Worm (Caenorhabditis elegans) whole organism, L4 larva: Measurements from ENCODE around the gene ugtp-1.
A peak's percentile ranks its signal among the peaks of the same experiment; 100 is the strongest.

ENCODE experiments used
- F37D6.2 ChIP-seq: sonication (generic microtip); optimal IDR thresholded peaks from 2 replicates; lab custom pipeline; 2016; ENCODE audit warnings: mild to moderate bottlenecking, missing genetic modification characterization, missing compliant biosample characterization
- R02D3.7 ChIP-seq: fragments of 150-350 bp; sonication (generic microtip); optimal IDR thresholded peaks from 3 replicates; lab custom pipeline; 2014; ENCODE audit warnings: missing biosample characterization, missing genetic modification characterization
- T20F7.1 ChIP-seq: fragments of 200-800 bp; sonication (Bioruptor generic); optimal IDR thresholded peaks from 2 replicates; lab custom pipeline; 2018; ENCODE audit warnings: mild to moderate bottlenecking, missing genetic modification characterization, missing compliant biosample characterization
- Y105C5A.15 ChIP-seq: fragments of 200-800 bp; sonication (Bioruptor generic); IDR thresholded peaks from 2 replicates; pipeline ENCODE4 v1.3.6; 2022; ENCODE audit warnings: missing genetic modification characterization, missing compliant biosample characterization
- aha-1 ChIP-seq: fragments of 150-350 bp; peaks from one replicate; lab custom pipeline; 2014; ENCODE audit warnings: missing biosample characterization, missing genetic modification characterization
- attf-4 ChIP-seq: sonication (generic microtip); optimal IDR thresholded peaks from 3 replicates; lab custom pipeline; 2017; ENCODE audit warnings: missing biosample characterization, missing genetic modification characterization
- ceh-20 ChIP-seq: fragments of 200-800 bp; sonication (Bioruptor generic); IDR thresholded peaks from 2 replicates; pipeline ENCODE4 v1.3.6; 2022; ENCODE audit warnings: missing genetic modification reagents, missing genetic modification characterization, missing compliant biosample characterization
- ceh-32 ChIP-seq: sonication (generic microtip); optimal IDR thresholded peaks from 2 replicates; lab custom pipeline; 2016; ENCODE audit warnings: mild to moderate bottlenecking, missing genetic modification characterization, missing compliant biosample characterization; ENCODE audit not compliant: poor library complexity
- ceh-82 ChIP-seq: sonication (generic microtip); optimal IDR thresholded peaks from 2 replicates; lab custom pipeline; 2017; ENCODE audit warnings: missing biosample characterization, missing genetic modification characterization
- ces-1 ChIP-seq: fragments of 150-350 bp; sonication (generic microtip); optimal IDR thresholded peaks from 4 replicates; lab custom pipeline; 2014; ENCODE audit warnings: missing biosample characterization, missing genetic modification reagents, missing genetic modification characterization
- cey-2 ChIP-seq: sonication (generic microtip); optimal IDR thresholded peaks from 3 replicates; lab custom pipeline; 2017; ENCODE audit warnings: missing genetic modification characterization, mild to moderate bottlenecking, missing compliant biosample characterization, antibody characterized with exemption, borderline replicate concordance; ENCODE audit not compliant: insufficient read depth
- ctbp-1 ChIP-seq: fragments of 200-800 bp; sonication (Bioruptor generic); IDR thresholded peaks from 2 replicates; pipeline ENCODE4 v1.3.6; 2022; ENCODE audit warnings: missing genetic modification reagents, missing genetic modification characterization, missing compliant biosample characterization
- daf-16 ChIP-seq, 3 experiments: sonication (generic microtip); optimal IDR thresholded peaks; 2 replicates each; lab custom pipeline; 2016 to 2017; ENCODE audit warnings: missing genetic modification characterization in 3 of 3, missing genetic modification reagents in 3 of 3, mild to moderate bottlenecking in 2 of 3, missing compliant biosample characterization in 2 of 3, missing biosample characterization in 1 of 3, moderate library complexity in 1 of 3
- dmd-6 ChIP-seq: fragments of 200-800 bp; sonication (Bioruptor generic); IDR thresholded peaks from 2 replicates; pipeline ENCODE4 v1.3.6; 2022; ENCODE audit warnings: missing genetic modification reagents, missing genetic modification characterization, missing compliant biosample characterization
- dmd-8 ChIP-seq: fragments of 200-800 bp; sonication (Bioruptor generic); IDR thresholded peaks from 2 replicates; pipeline ENCODE4 v1.3.6; 2022; ENCODE audit warnings: missing genetic modification characterization, missing compliant biosample characterization
- dve-1 ChIP-seq: sonication (generic microtip); optimal IDR thresholded peaks from 2 replicates; lab custom pipeline; 2017; ENCODE audit warnings: antibody characterized with exemption, mild to moderate bottlenecking, missing genetic modification characterization, missing compliant biosample characterization; ENCODE audit not compliant: insufficient read depth
- fkh-10 ChIP-seq: fragments of 150-350 bp; optimal IDR thresholded peaks from 2 replicates; lab custom pipeline; 2014; ENCODE audit warnings: missing biosample characterization, missing genetic modification reagents, missing genetic modification characterization
- fos-1 ChIP-seq: fragments of 150-350 bp; optimal IDR thresholded peaks from 2 replicates; lab custom pipeline; 2014; ENCODE audit warnings: missing biosample characterization, missing genetic modification characterization
- gei-8 ChIP-seq: fragments of 200-800 bp; sonication (Bioruptor generic); optimal IDR thresholded peaks from 2 replicates; lab custom pipeline; 2018; ENCODE audit warnings: mild to moderate bottlenecking, missing genetic modification characterization, missing compliant biosample characterization
- hlh-11 ChIP-seq: fragments of 200-800 bp; sonication (Bioruptor generic); optimal IDR thresholded peaks from 2 replicates; lab custom pipeline; 2018; ENCODE audit warnings: mild to moderate bottlenecking, missing genetic modification characterization, missing compliant biosample characterization
- hlh-30 ChIP-seq: sonication (generic microtip); optimal IDR thresholded peaks from 2 replicates; lab custom pipeline; 2017; ENCODE audit warnings: antibody characterized with exemption, mild to moderate bottlenecking, missing genetic modification characterization, missing compliant biosample characterization; ENCODE audit not compliant: insufficient read depth
- lim-7 ChIP-seq: fragments of 200-800 bp; sonication (Bioruptor generic); IDR thresholded peaks from 2 replicates; pipeline ENCODE4 v1.3.6; 2022; ENCODE audit warnings: missing genetic modification characterization, missing compliant biosample characterization
- lin-1 ChIP-seq: fragments of 200-800 bp; sonication (Bioruptor generic); IDR thresholded peaks from 2 replicates; pipeline ENCODE4 v1.3.6; 2022; ENCODE audit warnings: missing genetic modification reagents, missing genetic modification characterization, missing compliant biosample characterization
- lin-13 ChIP-seq: fragments of 150-350 bp; optimal IDR thresholded peaks from 2 replicates; lab custom pipeline; 2014; ENCODE audit warnings: missing biosample characterization, missing genetic modification reagents, missing genetic modification characterization
- lin-29 ChIP-seq: fragments of 200-800 bp; sonication (Bioruptor generic); IDR thresholded peaks from 2 replicates; pipeline ENCODE4 v1.3.6; 2022; ENCODE audit warnings: missing genetic modification reagents, missing genetic modification characterization, missing compliant biosample characterization
- lin-38 ChIP-seq: fragments of 200-800 bp; sonication (Bioruptor generic); IDR thresholded peaks from 2 replicates; pipeline ENCODE4 v1.3.6; 2022; ENCODE audit warnings: missing genetic modification reagents, missing genetic modification characterization, missing compliant biosample characterization
- lsy-2 ChIP-seq, 2 experiments: fragments of 150-350 bp in 1 of 2; sonication (generic microtip) in 1 of 2; optimal IDR thresholded peaks; 2 replicates each; lab custom pipeline; 2014 to 2017; ENCODE audit warnings: missing biosample characterization in 2 of 2, missing genetic modification characterization in 2 of 2
- madf-9 ChIP-seq: fragments of 200-800 bp; sonication (Bioruptor generic); conservative IDR thresholded peaks from 2 replicates; pipeline ENCODE4 v1.3.6; 2022; ENCODE audit warnings: missing genetic modification reagents, missing genetic modification characterization, missing compliant biosample characterization
- mes-2 ChIP-seq: sonication (generic microtip); optimal IDR thresholded peaks from 2 replicates; lab custom pipeline; 2016; ENCODE audit warnings: missing genotype, mild to moderate bottlenecking, missing genetic modification characterization, missing compliant biosample characterization; ENCODE audit not compliant: poor library complexity, severe bottlenecking
- nhr-10 ChIP-seq: fragments of 150-350 bp; optimal IDR thresholded peaks from 2 replicates; lab custom pipeline; 2014; ENCODE audit warnings: missing biosample characterization, missing genetic modification characterization
- nhr-11 ChIP-seq: fragments of 150-350 bp; optimal IDR thresholded peaks from 2 replicates; lab custom pipeline; 2014; ENCODE audit warnings: missing biosample characterization, missing genetic modification characterization
- nhr-237 ChIP-seq: sonication (generic microtip); optimal IDR thresholded peaks from 2 replicates; lab custom pipeline; 2017; ENCODE audit warnings: missing biosample characterization, missing genetic modification characterization
- nhr-28 ChIP-seq: fragments of 150-350 bp; optimal IDR thresholded peaks from 2 replicates; lab custom pipeline; 2014; ENCODE audit warnings: missing biosample characterization, missing genetic modification characterization
- nhr-42 ChIP-seq: fragments of 200-800 bp; sonication (Bioruptor generic); IDR thresholded peaks from 2 replicates; pipeline ENCODE4 v1.3.6; 2022; ENCODE audit warnings: missing genetic modification characterization, missing compliant biosample characterization
- spr-3 ChIP-seq: fragments of 200-800 bp; sonication (Bioruptor generic); optimal IDR thresholded peaks from 2 replicates; lab custom pipeline; 2018; ENCODE audit warnings: mild to moderate bottlenecking, missing genetic modification characterization, missing compliant biosample characterization
- unc-62 ChIP-seq, 3 experiments: fragments of 150-350 bp in 1 of 3; sonication (generic microtip); optimal IDR thresholded peaks in 2 of 3; peaks in 1 of 3; 1 replicate in 1 of 3; 2 replicates in 2 of 3; lab custom pipeline; 2014 to 2017; ENCODE audit warnings: missing biosample characterization in 3 of 3, missing genetic modification characterization in 3 of 3, missing genetic modification reagents in 3 of 3, missing genotype in 1 of 3
- zfp-2 ChIP-seq: sonication (generic microtip); optimal IDR thresholded peaks from 2 replicates; lab custom pipeline; 2016; ENCODE audit warnings: mild to moderate bottlenecking, missing genetic modification characterization, missing compliant biosample characterization
- zip-2 ChIP-seq: fragments of 150-350 bp; optimal IDR thresholded peaks from 2 replicates; lab custom pipeline; 2014; ENCODE audit warnings: missing biosample characterization, missing genetic modification characterization

The ugtp-1 gene

ce11 chrIII:8765030-8765429 lies 14.5 kb upstream of the ugtp-1 start (continued):
- TF ChIP-seq fos-1 (tag; lab: Kevin White, UChicago) (no peak), nhr-11 (tag; lab: Kevin White, UChicago) (no peak), ceh-32 (tag; lab: Kevin White, UChicago) (no peak)

ce11 chrIII:8763111-8763510 lies 12.6 kb upstream of the ugtp-1 start:
- TF ChIP-seq cey-2 (no peak), zip-2 (tag; lab: Kevin White, UChicago) (no peak), zfp-2 (no peak), lsy-2 (tag; optimal IDR thresholded peaks at IDR 0.05; lab: Kevin White, UChicago) (peak in 1 of 2 experiments; percentile 45), ceh-20 (GFP tag; lab: Robert Waterston, UW) (no peak)

DNA sequence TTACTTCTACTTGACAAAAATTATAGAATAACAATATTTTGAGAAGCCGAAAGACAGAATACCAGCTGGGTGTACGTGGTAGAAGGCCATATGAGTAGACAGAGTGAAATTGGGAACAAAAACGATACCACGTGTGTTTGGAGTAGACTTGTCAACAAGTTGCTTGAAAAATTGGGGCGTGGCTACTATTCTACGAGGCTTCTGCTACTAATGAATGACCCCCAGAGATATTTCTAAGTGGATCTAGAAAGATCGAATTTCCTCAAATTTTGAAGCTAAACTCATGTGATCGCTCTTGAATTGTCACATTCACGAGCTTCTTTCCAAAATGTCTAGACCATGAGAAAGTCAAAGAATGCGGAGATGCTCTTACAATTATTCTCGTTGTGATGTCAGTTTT lies 11.5 kb upstream of the ugtp-1 start:
- no peak for TF ChIP-seq hlh-30 (tag; lab: Kevin White, UChicago)
- peak in 1 of 2 experiments; percentile 91 for TF ChIP-seq unc-62 (GFP tag; optimal IDR thresholded peaks at IDR 0.05 in 1 of 2; lab: Kevin White, UChicago)
- TF ChIP-seq unc-62 (tag; optimal IDR thresholded peaks at IDR 0.05; lab: Kevin White, UChicago) = no peak
- TF ChIP-seq dmd-6 = peak; percentile 32
- no peak for TF ChIP-seq nhr-237 (tag; lab: Kevin White, UChicago)
- TF ChIP-seq, all 104 proteins: peak for 2

- TF ChIP-seq Y105C5A.15 (no peak), hlh-11 (peak; percentile 47), aha-1 (tag; lab: Kevin White, UChicago) (peak; percentile 88), lin-13 (GFP tag; lab: Kevin White, UChicago) (no peak), lim-7 (GFP tag; lab: Robert Waterston, UW) (no peak), mes-2 (peak; percentile 10), lsy-2 (tag; optimal IDR thresholded peaks at IDR 0.05; lab: Kevin White, UChicago) (no peak), lin-1 (GFP tag; lab: Robert Waterston, UW) (no peak), hlh-30 (tag; lab: Kevin White, UChicago) (peak; percentile 75), cey-2 (no peak), ces-1 (no peak), ceh-82 (tag; lab: Kevin White, UChicago) (no peak), ceh-20 (GFP tag; lab: Robert Waterston, UW) (no peak), gei-8 (GFP tag; lab: Kevin White, UChicago) (no peak), T20F7.1 (GFP tag; lab: Kevin White, UChicago) (no peak)
- TF ChIP-seq, all 104 proteins: peak for 4
These were observed 10.6 kb upstream of the ugtp-1 start, which contains the start of gene aak-1 for ce11 chrIII:8761040-8761654. TSS of gene aak-1 (minus strand) at chrIII:8761090.

DNA sequence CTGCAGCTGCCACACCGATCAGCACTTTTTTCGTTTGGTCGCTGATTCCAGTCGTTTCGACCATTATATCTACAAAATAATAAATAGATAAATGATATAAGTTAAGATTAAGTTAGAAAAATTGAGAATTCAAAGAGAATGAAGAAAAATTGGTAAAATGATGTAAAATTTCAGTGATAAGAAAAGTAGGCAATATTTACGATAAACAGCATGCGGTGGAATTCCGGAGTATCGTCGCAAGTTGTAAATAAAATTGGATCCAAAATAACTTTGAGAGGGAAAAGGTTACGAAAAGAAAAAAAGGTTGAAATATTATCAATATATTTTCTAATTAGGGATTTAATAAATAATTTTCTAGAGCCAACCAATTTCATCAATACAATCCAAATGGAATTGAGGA lies 4.2 kb upstream of the ugtp-1 start, which contains the start of gene tomm-70:
TSS of gene tomm-70 (minus strand) at position 69 of the 400 bp plus-strand sequence.
- no peak for TF ChIP-seq nhr-237 (tag; lab: Kevin White, UChicago)
- TF ChIP-seq nhr-10 (tag; lab: Kevin White, UChicago) = no peak
- no peak for TF ChIP-seq hlh-30 (tag; lab: Kevin White, UChicago)
- no peak for TF ChIP-seq F37D6.2 (tag; lab: Kevin White, UChicago)
- TF ChIP-seq dve-1 (tag; lab: Kevin White, UChicago) = peak; percentile 4
- no peak for TF ChIP-seq ctbp-1 (GFP tag; lab: Robert Waterston, UW)
- no peak for TF ChIP-seq daf-16 (GFP tag; optimal IDR thresholded peaks at IDR 0.05; lab: Kevin White, UChicago)
- TF ChIP-seq daf-16 (tag; optimal IDR thresholded peaks at IDR 0.05; lab: Kevin White, UChicago) = peak; percentile 66
- peak; percentile 62 for TF ChIP-seq R02D3.7 (tag; lab: Kevin White, UChicago)
- no peak for TF ChIP-seq attf-4 (tag; lab: Kevin White, UChicago)
- TF ChIP-seq nhr-42 (GFP tag; lab: Robert Waterston, UW) = no peak
- no peak for TF ChIP-seq lin-29 (GFP tag; lab: Robert Waterston, UW)
- peak; percentile 6 for TF ChIP-seq mes-2
- no peak for TF ChIP-seq madf-9
- no peak for TF ChIP-seq ceh-82 (tag; lab: Kevin White, UChicago)
- TF ChIP-seq spr-3 (GFP tag; lab: Kevin White, UChicago) = no peak
- no peak for TF ChIP-seq fkh-10 (GFP tag; lab: Kevin White, UChicago)
- no peak for TF ChIP-seq lin-38 (GFP tag; lab: Robert Waterston, UW)
- TF ChIP-seq lsy-2 (tag; optimal IDR thresholded peaks at IDR 0.05; lab: Kevin White, UChicago) = peak in 1 of 2 experiments; percentile 43
- TF ChIP-seq nhr-28 (tag; lab: Kevin White, UChicago) = peak; percentile 6
- peak; percentile 92 for TF ChIP-seq T20F7.1 (GFP tag; lab: Kevin White, UChicago)
- TF ChIP-seq dmd-8 (GFP tag; lab: Robert Waterston, UW) = no peak
